Worm (Caenorhabditis elegans) whole organism, L3 larva: ENCODE measurements around the gene nrde-4.

ENCODE experiments used
- elt-1 ChIP-seq: fragments of 150-350 bp; optimal IDR thresholded peaks from 2 replicates; lab custom pipeline; 2014; ENCODE audit warnings: missing biosample characterization, missing genetic modification characterization
- fos-1 ChIP-seq: fragments of 150-350 bp; optimal IDR thresholded peaks from 2 replicates; lab custom pipeline; 2014; ENCODE audit warnings: missing biosample characterization, missing genetic modification characterization
- lin-39 ChIP-seq: fragments of 150-350 bp; optimal IDR thresholded peaks from 2 replicates; lab custom pipeline; 2018; ENCODE audit warnings: missing biosample characterization, missing genetic modification reagents, missing genetic modification characterization
- nfya-1 ChIP-seq: sonication (generic microtip); optimal IDR thresholded peaks from 2 replicates; lab custom pipeline; 2017; ENCODE audit warnings: missing genetic modification characterization, mild to moderate bottlenecking, missing compliant biosample characterization, antibody characterized with exemption, moderate library complexity; ENCODE audit not compliant: insufficient read depth
- nhr-28 ChIP-seq: fragments of 150-350 bp; optimal IDR thresholded peaks from 2 replicates; lab custom pipeline; 2014; ENCODE audit warnings: missing biosample characterization, missing genetic modification characterization
- nhr-76 ChIP-seq: fragments of 150-350 bp; sonication (generic microtip); optimal IDR thresholded peaks from 5 replicates; lab custom pipeline; 2014; ENCODE audit warnings: missing biosample characterization, missing genetic modification characterization
- nhr-77 ChIP-seq: fragments of 150-350 bp; optimal IDR thresholded peaks from 2 replicates; lab custom pipeline; 2014; ENCODE audit warnings: missing biosample characterization, missing genetic modification characterization
- pha-4 ChIP-seq: fragments of 150-350 bp; optimal IDR thresholded peaks from 2 replicates; lab custom pipeline; 2014; ENCODE audit warnings: missing biosample characterization, missing genetic modification reagents, missing genetic modification characterization
- skn-1 ChIP-seq: fragments of 150-350 bp; optimal IDR thresholded peaks from 2 replicates; lab custom pipeline; 2014; ENCODE audit warnings: missing biosample characterization, missing genetic modification characterization
- unc-39 ChIP-seq: sonication (generic microtip); optimal IDR thresholded peaks from 4 replicates; lab custom pipeline; 2017; ENCODE audit warnings: missing biosample characterization, missing genetic modification characterization
- unc-62 ChIP-seq: fragments of 150-350 bp; sonication (generic microtip); optimal IDR thresholded peaks from 4 replicates; lab custom pipeline; 2014; ENCODE audit warnings: missing biosample characterization, missing genetic modification reagents, missing genetic modification characterization
- ztf-4 ChIP-seq: fragments of 150-350 bp; optimal IDR thresholded peaks from 2 replicates; lab custom pipeline; 2014; ENCODE audit warnings: missing biosample characterization, missing genetic modification characterization

ce11 chrIV:7698320-7698719, 44.3 kb upstream of the nrde-4 start, which contains the start of gene flp-13:
- TF ChIP-seq skn-1 = no peak
- TF ChIP-seq nhr-76 (tag; lab: Kevin White, UChicago) = no peak
- TF ChIP-seq unc-39 (tag; lab: Kevin White, UChicago) = no peak
- no peak for TF ChIP-seq fos-1 (tag; lab: Kevin White, UChicago)
- TF ChIP-seq unc-62 (GFP tag; lab: Kevin White, UChicago) = no peak
- TF ChIP-seq elt-1 (tag; lab: Kevin White, UChicago) = no peak
- no peak for TF ChIP-seq pha-4 (tag; lab: Kevin White, UChicago)
- TF ChIP-seq nhr-28 (tag; lab: Kevin White, UChicago) = no peak
- TF ChIP-seq nhr-77 (tag; lab: Kevin White, UChicago) = no peak
- TF ChIP-seq lin-39 = no peak
- TF ChIP-seq ztf-4 (tag; lab: Kevin White, UChicago) = no peak
- no peak for TF ChIP-seq nfya-1 (tag; lab: Kevin White, UChicago)
